Fruit fly (Drosophila melanogaster) whole organism, wandering third instar larva: ENCODE measurements around the gene Lgr1.

ENCODE experiments used
- Abd-B ChIP-seq: fragments of >200 bp; optimal IDR thresholded peaks from 2 replicates; lab custom pipeline; 2017; ENCODE audit warnings: missing biosample characterization, missing genetic modification characterization
- CG32264 ChIP-seq: fragments of 200-800 bp; sonication (Bioruptor generic); optimal IDR thresholded peaks from 2 replicates; lab custom pipeline; 2016; ENCODE audit warnings: missing biosample characterization, missing genetic modification characterization
- CG9705 ChIP-seq: fragments of 200-800 bp; sonication (Bioruptor generic); optimal IDR thresholded peaks from 2 replicates; lab custom pipeline; 2018; ENCODE audit warnings: missing biosample characterization, mild to moderate bottlenecking, missing genetic modification characterization
- CrebA ChIP-seq: fragments of 200-800 bp; sonication (Bioruptor generic); optimal IDR thresholded peaks from 2 replicates; lab custom pipeline; 2016; ENCODE audit warnings: missing biosample characterization, mild to moderate bottlenecking, missing genetic modification characterization, borderline replicate concordance
- Dfd ChIP-seq: fragments of >200 bp; optimal IDR thresholded peaks from 2 replicates; lab custom pipeline; 2017; ENCODE audit warnings: missing biosample characterization, missing genetic modification characterization
- Dif ChIP-seq: fragments of 200-275, 200-300 bp; sonication (Bioruptor generic); optimal IDR thresholded peaks from 2 replicates; lab custom pipeline; 2018; ENCODE audit warnings: missing biosample characterization, missing genetic modification characterization; ENCODE audit not compliant: partially characterized antibody
- GATAd ChIP-seq: sonication (Bioruptor generic); optimal IDR thresholded peaks from 2 replicates; lab custom pipeline; 2016; ENCODE audit warnings: missing biosample characterization, missing genetic modification characterization
- HLH106 ChIP-seq: fragments of 200-800 bp; optimal IDR thresholded peaks from 3 replicates; lab custom pipeline; 2019; ENCODE audit warnings: missing biosample characterization, mild to moderate bottlenecking, missing genetic modification characterization, moderate library complexity
- Hnf4 ChIP-seq: fragments of 200-800 bp; sonication (Bioruptor generic); optimal IDR thresholded peaks from 2 replicates; lab custom pipeline; 2016; ENCODE audit warnings: missing biosample characterization, mild to moderate bottlenecking, missing genetic modification characterization
- Hr78 ChIP-seq: fragments of >200 bp; optimal IDR thresholded peaks from 2 replicates; lab custom pipeline; 2017; ENCODE audit warnings: missing biosample characterization, missing genetic modification characterization
- Hr83 ChIP-seq: fragments of 200-300 bp; sonication (Bioruptor generic); optimal IDR thresholded peaks from 2 replicates; lab custom pipeline; 2016; ENCODE audit warnings: missing biosample characterization, mild to moderate bottlenecking, missing genetic modification characterization, moderate library complexity; ENCODE audit not compliant: poor library complexity, severe bottlenecking
- Jra ChIP-seq: sonication (Bioruptor generic); optimal IDR thresholded peaks from 2 replicates; lab custom pipeline; 2016; ENCODE audit warnings: missing biosample characterization, missing genetic modification characterization
- Mio ChIP-seq: sonication (Bioruptor generic); optimal IDR thresholded peaks from 2 replicates; lab custom pipeline; 2016; ENCODE audit warnings: missing biosample characterization, missing genetic modification characterization
- Myc ChIP-seq: fragments of >200 bp; optimal IDR thresholded peaks from 2 replicates; lab custom pipeline; 2017
- N ChIP-seq: fragments of >200 bp; optimal IDR thresholded peaks from 2 replicates; lab custom pipeline; 2018; ENCODE audit warnings: missing biosample characterization, missing external identifiers, missing genetic modification characterization
- OdsH ChIP-seq: fragments of 200-800 bp; sonication (Bioruptor generic); optimal IDR thresholded peaks from 2 replicates; lab custom pipeline; 2016; ENCODE audit warnings: missing biosample characterization, mild to moderate bottlenecking, missing genetic modification characterization
- Rel ChIP-seq, 2 experiments: fragments of 200-800 bp; sonication (Bioruptor generic) in 1 of 2; optimal IDR thresholded peaks; 2 replicates in 1 of 2; 3 replicates in 1 of 2; lab custom pipeline; 2016 to 2019; ENCODE audit warnings: mild to moderate bottlenecking in 2 of 2, missing biosample characterization in 2 of 2, missing genetic modification characterization in 2 of 2, moderate library complexity in 1 of 2
- Sp1 ChIP-seq: fragments of 200-800 bp; sonication (Bioruptor generic); optimal IDR thresholded peaks from 3 replicates; lab custom pipeline; 2019; ENCODE audit warnings: missing biosample characterization, mild to moderate bottlenecking, missing genetic modification characterization, moderate library complexity
- Vsx2 ChIP-seq: fragments of 200-300, 225-300 bp; sonication (Bioruptor generic); optimal IDR thresholded peaks from 2 replicates; lab custom pipeline; 2018; ENCODE audit warnings: missing biosample characterization, missing genetic modification characterization; ENCODE audit not compliant: partially characterized antibody
- br ChIP-seq: fragments of 200-800 bp; sonication (Bioruptor generic); optimal IDR thresholded peaks from 2 replicates; lab custom pipeline; 2016; ENCODE audit warnings: missing biosample characterization, missing genetic modification characterization
- brk ChIP-seq: fragments of 200-800 bp; sonication (Bioruptor generic); optimal IDR thresholded peaks from 2 replicates; lab custom pipeline; 2016; ENCODE audit warnings: missing biosample characterization, mild to moderate bottlenecking, missing genetic modification characterization
- dl ChIP-seq, 2 experiments: fragments of 175-275, 200-275 bp in 1 of 2; fragments of 200-275 bp in 1 of 2; sonication (Bioruptor generic); optimal IDR thresholded peaks; lab custom pipeline; 2018; ENCODE audit warnings: mild to moderate bottlenecking in 2 of 2, missing biosample characterization in 2 of 2, missing genetic modification characterization in 2 of 2, moderate library complexity in 2 of 2; ENCODE audit not compliant: partially characterized antibody in 2 of 2, insufficient read depth in 1 of 2
- dmrt93B ChIP-seq: fragments of 200-800 bp; sonication (Bioruptor generic); optimal IDR thresholded peaks from 2 replicates; lab custom pipeline; 2018; ENCODE audit warnings: missing biosample characterization, mild to moderate bottlenecking, missing genetic modification characterization
- dsf ChIP-seq: sonication (Bioruptor generic); optimal IDR thresholded peaks from 2 replicates; lab custom pipeline; 2016; ENCODE audit warnings: missing biosample characterization, missing genetic modification characterization, borderline replicate concordance
- ey ChIP-seq: fragments of 200-800 bp; sonication (Bioruptor generic); optimal IDR thresholded peaks from 2 replicates; lab custom pipeline; 2016; ENCODE audit warnings: missing biosample characterization, missing genetic modification characterization
- foxo ChIP-seq, 2 experiments: fragments of 200-800 bp; sonication (Bioruptor generic); optimal IDR thresholded peaks; 2 replicates in 1 of 2; 3 replicates in 1 of 2; lab custom pipeline; 2016 to 2017; ENCODE audit warnings: missing biosample characterization in 2 of 2, missing genetic modification characterization in 2 of 2
- fru ChIP-seq: fragments of 200-800 bp; sonication (Bioruptor generic); optimal IDR thresholded peaks from 3 replicates; lab custom pipeline; 2016; ENCODE audit warnings: missing biosample characterization, mild to moderate bottlenecking, missing genetic modification characterization
- h ChIP-seq: fragments of 200-800 bp; sonication (Bioruptor generic); optimal IDR thresholded peaks from 3 replicates; lab custom pipeline; 2016; ENCODE audit warnings: missing biosample characterization, mild to moderate bottlenecking, missing genetic modification characterization
- jim ChIP-seq: fragments of 175-275, 200-325 bp; sonication (Bioruptor generic); optimal IDR thresholded peaks from 2 replicates; lab custom pipeline; 2016; ENCODE audit warnings: missing biosample characterization, mild to moderate bottlenecking, missing genetic modification characterization
- lola ChIP-seq: fragments of >200 bp; optimal IDR thresholded peaks from 2 replicates; lab custom pipeline; 2017; ENCODE audit warnings: missing biosample characterization, missing genetic modification characterization
- pan ChIP-seq: fragments of >200 bp; optimal IDR thresholded peaks from 2 replicates; lab custom pipeline; 2017
- psq ChIP-seq: fragments of 200-800 bp; sonication (Bioruptor generic); optimal IDR thresholded peaks from 3 replicates; lab custom pipeline; 2017; ENCODE audit warnings: missing biosample characterization, mild to moderate bottlenecking, missing genetic modification characterization, moderate library complexity
- rgr ChIP-seq: fragments of 200-800 bp; sonication (Bioruptor generic); optimal IDR thresholded peaks from 3 replicates; lab custom pipeline; 2016; ENCODE audit warnings: missing biosample characterization, mild to moderate bottlenecking, missing genetic modification characterization
- sage ChIP-seq: fragments of 200-800 bp; sonication (Bioruptor generic); optimal IDR thresholded peaks from 2 replicates; lab custom pipeline; 2016; ENCODE audit warnings: missing biosample characterization, mild to moderate bottlenecking, missing genetic modification characterization
- sv ChIP-seq: fragments of 200-800 bp; sonication (Bioruptor generic); optimal IDR thresholded peaks from 3 replicates; lab custom pipeline; 2016; ENCODE audit warnings: missing biosample characterization, missing genetic modification characterization
- tai ChIP-seq: sonication (Bioruptor generic); optimal IDR thresholded peaks from 2 replicates; lab custom pipeline; 2016; ENCODE audit warnings: missing biosample characterization, missing genetic modification characterization
- usp ChIP-seq: fragments of >200 bp; optimal IDR thresholded peaks from 2 replicates; lab custom pipeline; 2017; ENCODE audit warnings: missing biosample characterization, missing genetic modification characterization
- woc ChIP-seq: sonication (Bioruptor generic); optimal IDR thresholded peaks from 2 replicates; lab custom pipeline; 2016; ENCODE audit warnings: missing biosample characterization, mild to moderate bottlenecking, missing genetic modification characterization

Gene Lgr1

dm6 chr3R:17718051-17718693, 7.4 kb upstream of the Lgr1 start, which contains the start of gene osa:
Gene osa (minus strand): TSS chr3R:17718350.
- TF ChIP-seq Abd-B (GFP tag; lab: Kevin White, UChicago) = no peak
- TF ChIP-seq CrebA (GFP tag; lab: Kevin White, UChicago) = no peak
- TF ChIP-seq ey = no peak
- no peak for TF ChIP-seq br (GFP tag; lab: Kevin White, UChicago)
- TF ChIP-seq Rel (GFP tag; optimal IDR thresholded peaks at IDR 0.05; lab: Kevin White, UChicago) = no peak
- TF ChIP-seq Rel (tag; optimal IDR thresholded peaks at IDR 0.05; lab: Kevin White, UChicago) = no peak
- no peak for TF ChIP-seq Hnf4 (GFP tag; lab: Kevin White, UChicago)
- TF ChIP-seq HLH106 = no peak
- no peak for TF ChIP-seq dsf (GFP tag; lab: Kevin White, UChicago)
- TF ChIP-seq brk = peak; percentile 65
- no peak for TF ChIP-seq Dfd (GFP tag; lab: Kevin White, UChicago)
- peak; percentile 41 for TF ChIP-seq h (GFP tag; lab: Kevin White, UChicago)
- TF ChIP-seq Hr83 (GFP tag; lab: Kevin White, UChicago) = peak; percentile 25
- no peak for TF ChIP-seq lola (GFP tag; lab: Kevin White, UChicago)
- no peak for TF ChIP-seq fru
- no peak for TF ChIP-seq woc (GFP tag; lab: Kevin White, UChicago)
- no peak for TF ChIP-seq usp (GFP tag; lab: Kevin White, UChicago)
- TF ChIP-seq Hr78 (GFP tag; lab: Kevin White, UChicago) = no peak
- TF ChIP-seq jim (GFP tag; lab: Kevin White, UChicago) = no peak
- no peak for TF ChIP-seq psq (GFP tag; lab: Kevin White, UChicago)
- peak; percentile 14 for TF ChIP-seq Jra (GFP tag; lab: Kevin White, UChicago)
- no peak for TF ChIP-seq OdsH (GFP tag; lab: Kevin White, UChicago)
- no peak for TF ChIP-seq GATAd (GFP tag; lab: Kevin White, UChicago)
- TF ChIP-seq Sp1 = peak; percentile 12
- TF ChIP-seq Vsx2 = no peak
- TF ChIP-seq dmrt93B (GFP tag; lab: Kevin White, UChicago) = no peak
- no peak for TF ChIP-seq rgr (GFP tag; lab: Kevin White, UChicago)
- peak; percentile 19 for TF ChIP-seq Myc (lab: Kevin White, UChicago)
- peak; percentile 62 for TF ChIP-seq tai
- peak; percentile 1 for TF ChIP-seq CG32264 (GFP tag; lab: Kevin White, UChicago)
- peak; percentile 24 for TF ChIP-seq sage
- no peak for TF ChIP-seq N (GFP tag; lab: Kevin White, UChicago)
- no peak for TF ChIP-seq Dif (GFP tag; lab: Kevin White, UChicago)
- TF ChIP-seq CG9705 = peak; percentile 12
- TF ChIP-seq foxo (GFP tag; optimal IDR thresholded peaks at IDR 0.05; lab: Kevin White, UChicago) = no peak
- no peak for TF ChIP-seq sv
- no peak for TF ChIP-seq dl (GFP tag; optimal IDR thresholded peaks at IDR 0.05; lab: Kevin White, UChicago; ENCODE audit: insufficient read depth in 1 of 2, partially characterized antibody in 2 of 2)
- TF ChIP-seq pan (lab: Kevin White, UChicago) = no peak
- no peak for TF ChIP-seq Mio (GFP tag; lab: Kevin White, UChicago)

DNA sequence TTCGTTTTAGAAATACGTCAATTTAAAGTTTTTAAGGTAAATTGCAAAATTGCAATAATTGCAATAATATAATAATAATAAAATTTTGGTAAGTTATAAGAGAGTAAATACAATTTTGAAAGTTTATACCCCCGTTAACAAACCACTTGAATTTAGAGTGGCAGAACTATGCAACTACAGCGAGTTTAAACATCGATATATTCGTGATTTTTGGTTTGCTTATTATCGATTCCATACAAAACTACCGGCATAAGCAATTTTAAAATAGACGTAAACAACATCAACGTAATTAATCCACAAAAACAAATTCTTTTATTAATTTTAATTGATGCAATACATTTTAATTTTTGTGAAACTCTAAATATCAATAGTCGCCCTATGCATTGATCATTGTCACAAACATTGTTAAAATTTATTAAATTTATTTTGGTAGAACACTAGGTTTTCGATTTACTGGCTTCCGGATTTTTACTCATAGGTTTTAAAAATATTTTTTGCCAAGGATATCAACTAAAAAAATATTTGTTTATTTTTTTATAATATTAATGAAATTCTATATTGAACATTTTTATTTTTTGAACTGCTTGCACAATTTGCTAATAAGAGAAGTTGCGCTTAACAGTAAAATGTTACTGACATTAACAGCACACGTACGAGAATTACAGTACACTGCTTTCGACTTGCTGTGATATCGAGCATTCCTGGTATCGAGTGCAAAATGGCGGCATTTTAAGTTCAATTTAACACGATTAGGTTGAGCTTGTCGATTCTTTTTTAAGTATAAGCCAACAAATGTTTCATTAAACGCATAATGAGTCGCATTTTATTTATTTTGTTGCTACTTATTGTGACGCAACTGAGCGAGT, 6.6 kb upstream of the Lgr1 start, which contains the start of gene Pxt:
Gene Pxt, plus strand, starts transcription at position 695 of the 866 bp plus-strand sequence.
- TF ChIP-seq CG9705 (no peak), CG32264 (GFP tag; lab: Kevin White, UChicago) (no peak), Rel (GFP tag; optimal IDR thresholded peaks at IDR 0.05; lab: Kevin White, UChicago) (no peak), Rel (tag; optimal IDR thresholded peaks at IDR 0.05; lab: Kevin White, UChicago) (no peak), brk (no peak), Mio (GFP tag; lab: Kevin White, UChicago) (no peak), br (GFP tag; lab: Kevin White, UChicago) (no peak), dmrt93B (GFP tag; lab: Kevin White, UChicago) (no peak)
- TF ChIP-seq, all 38 proteins: peak for 0
